Worm (Caenorhabditis elegans): ENCODE measurements around the gene ZC190.6.

ZC190.6 gene

ce11 chrV:8681050-8681449 is 4.0 kb upstream of the ZC190.6 start, which contains the start of gene ZC190.2:
Gene ZC190.2 (plus strand): TSS chrV:8681350.
- TF ChIP-seq ceh-24 (tag; optimal IDR thresholded peaks at IDR 0.05), result no peak
- no peak for TF ChIP-seq mec-3 (tag; optimal IDR thresholded peaks at IDR 0.05; ENCODE audit: borderline replicate concordance)
- no peak for TF ChIP-seq odd-2 (tag; optimal IDR thresholded peaks at IDR 0.05)
- TF ChIP-seq unc-55 (GFP tag; optimal IDR thresholded peaks at IDR 0.05), result no peak
- no peak for TF ChIP-seq hlh-15 (tag; optimal IDR thresholded peaks at IDR 0.05)
- no peak for TF ChIP-seq nhr-11 (tag; optimal IDR thresholded peaks at IDR 0.05)
- TF ChIP-seq madf-2 (tag; optimal IDR thresholded peaks at IDR 0.05), result no peak
- no peak for TF ChIP-seq zip-5 (tag; optimal IDR thresholded peaks at IDR 0.05)

ce11 chrV:8673498-8673897 is 3.6 kb downstream of the ZC190.6 start, which contains the start of gene ZC190.5:
Gene ZC190.5 (minus strand): TSS chrV:8673598.
- no peak for TF ChIP-seq pax-1 (tag; optimal IDR thresholded peaks at IDR 0.05)
- TF ChIP-seq elt-4 (tag; optimal IDR thresholded peaks at IDR 0.05), result no peak
- TF ChIP-seq hlh-13 (GFP tag; optimal IDR thresholded peaks at IDR 0.05), result no peak
- no peak for TF ChIP-seq pqm-1 (tag; optimal IDR thresholded peaks at IDR 0.05)
- no peak for TF ChIP-seq ceh-14 (tag; optimal IDR thresholded peaks at IDR 0.05)
- TF ChIP-seq fkh-10 (GFP tag; optimal IDR thresholded peaks at IDR 0.05), result no peak
- TF ChIP-seq mec-3 (tag; optimal IDR thresholded peaks at IDR 0.05; ENCODE audit: borderline replicate concordance), result no peak
- TF ChIP-seq ceh-24 (tag; optimal IDR thresholded peaks at IDR 0.05), result no peak
- no peak for TF ChIP-seq hlh-8 (tag; optimal IDR thresholded peaks at IDR 0.05)
- TF ChIP-seq ama-1 (optimal IDR thresholded peaks at IDR 0.05), result no peak
- no peak for TF ChIP-seq sox-2 (GFP tag; IDR thresholded peaks at IDR 0.05)

DNA sequence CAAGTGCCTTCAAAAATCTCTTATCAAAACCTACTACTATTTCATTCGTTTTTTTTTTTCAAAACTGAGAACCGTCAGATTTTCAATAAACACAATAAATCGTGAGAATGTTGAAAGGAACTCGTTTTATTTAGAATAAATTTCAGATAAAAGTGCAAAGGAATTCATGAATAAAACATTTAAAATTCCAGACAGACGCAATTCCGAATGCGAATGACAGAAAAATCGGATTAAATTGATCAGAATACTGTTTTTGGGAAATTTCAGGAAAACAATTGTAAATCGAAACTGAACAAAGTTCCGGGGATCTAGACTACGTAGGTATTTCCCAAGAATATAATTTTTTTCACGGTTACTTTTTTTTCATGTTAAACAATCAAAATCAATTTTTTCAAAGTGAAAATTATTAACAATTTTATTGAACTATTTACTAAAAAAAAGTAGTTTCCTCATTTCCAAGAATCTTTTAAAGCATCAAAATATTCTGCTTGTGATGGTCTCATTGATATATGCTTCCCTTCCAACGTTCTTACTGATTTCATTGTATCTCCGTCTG is 5.4 kb downstream of the ZC190.6 start:
- TF ChIP-seq hlh-30 (tag; optimal IDR thresholded peaks at IDR 0.05; ENCODE audit: insufficient read depth) (no peak), F13H6.1 (tag; optimal IDR thresholded peaks at IDR 0.05) (no peak), hlh-13 (GFP tag; optimal IDR thresholded peaks at IDR 0.05) (no peak), fax-1 (tag; optimal IDR thresholded peaks at IDR 0.05) (no peak), ttx-3 (tag; optimal IDR thresholded peaks at IDR 0.05) (no peak), T23F11.4 (GFP tag; optimal IDR thresholded peaks at IDR 0.05) (no peak), ceh-45 (GFP tag; IDR thresholded peaks at IDR 0.05) (no peak), che-1 (tag; optimal IDR thresholded peaks at IDR 0.05) (no peak), unc-42 (tag; optimal IDR thresholded peaks at IDR 0.05) (no peak), ahr-1 (tag; optimal IDR thresholded peaks at IDR 0.05) (no peak), ceh-34 (tag; optimal IDR thresholded peaks at IDR 0.05) (no peak), ceh-6 (GFP tag; optimal IDR thresholded peaks at IDR 0.05) (no peak), ceh-18 (tag; optimal IDR thresholded peaks at IDR 0.05) (no peak), gmeb-2 (tag; optimal IDR thresholded peaks at IDR 0.05) (no peak), zip-5 (tag; optimal IDR thresholded peaks at IDR 0.05) (no peak)

- TF ChIP-seq F13H6.1 (tag; optimal IDR thresholded peaks at IDR 0.05), result no peak
- no peak for TF ChIP-seq sox-2 (GFP tag; IDR thresholded peaks at IDR 0.05)
- no peak for TF ChIP-seq ceh-34 (tag; optimal IDR thresholded peaks at IDR 0.05)
- TF ChIP-seq hlh-8 (tag; optimal IDR thresholded peaks at IDR 0.05), result no peak
- no peak for TF ChIP-seq fkh-6 (tag; optimal IDR thresholded peaks at IDR 0.05)
- TF ChIP-seq tbx-2 (tag; optimal IDR thresholded peaks at IDR 0.05), result no peak
- TF ChIP-seq elt-2 (tag; optimal IDR thresholded peaks at IDR 0.05), result no peak
- no peak for TF ChIP-seq ttx-3 (tag; optimal IDR thresholded peaks at IDR 0.05)
- no peak for TF ChIP-seq pag-3 (tag; optimal IDR thresholded peaks at IDR 0.05; ENCODE audit: borderline replicate concordance)
- no peak for TF ChIP-seq lim-6 (tag; optimal IDR thresholded peaks at IDR 0.05)
- no peak for TF ChIP-seq fax-1 (tag; optimal IDR thresholded peaks at IDR 0.05)
- no peak for TF ChIP-seq pat-9 (tag; optimal IDR thresholded peaks at IDR 0.05)
- no peak for TF ChIP-seq ceh-22 (tag; optimal IDR thresholded peaks at IDR 0.05)
- TF ChIP-seq fkh-10 (GFP tag; optimal IDR thresholded peaks at IDR 0.05), result no peak
- no peak for TF ChIP-seq pqm-1 (tag; optimal IDR thresholded peaks at IDR 0.05)
- no peak for TF ChIP-seq ets-4 (tag; optimal IDR thresholded peaks at IDR 0.05)
- TF ChIP-seq ceh-9 (tag; optimal IDR thresholded peaks at IDR 0.05), result no peak
- no peak for TF ChIP-seq unc-55 (GFP tag; optimal IDR thresholded peaks at IDR 0.05)
Measured at ce11 chrV:8670759-8671158, 6.3 kb downstream of the ZC190.6 start.

All from whole organism, late embryonic.